Worm (Caenorhabditis elegans) whole organism, L4 larva: Measurements from ENCODE around the gene K01A12.3.

Experiments used
- F37D6.2 ChIP-seq: sonication (generic microtip); optimal IDR thresholded peaks from 2 replicates; lab custom pipeline; 2016; ENCODE audit warnings: mild to moderate bottlenecking, missing genetic modification characterization, missing compliant biosample characterization
- F44E2.7 ChIP-seq: fragments of 200-800 bp; sonication (Bioruptor generic); IDR thresholded peaks from 2 replicates; pipeline ENCODE4 v2.1.2; 2022; ENCODE audit warnings: missing genetic modification characterization, missing compliant biosample characterization
- aha-1 ChIP-seq: fragments of 150-350 bp; peaks from one replicate; lab custom pipeline; 2014; ENCODE audit warnings: missing biosample characterization, missing genetic modification characterization
- ceh-32 ChIP-seq: sonication (generic microtip); optimal IDR thresholded peaks from 2 replicates; lab custom pipeline; 2016; ENCODE audit warnings: mild to moderate bottlenecking, missing genetic modification characterization, missing compliant biosample characterization; ENCODE audit not compliant: poor library complexity
- cey-2 ChIP-seq: sonication (generic microtip); optimal IDR thresholded peaks from 3 replicates; lab custom pipeline; 2017; ENCODE audit warnings: missing genetic modification characterization, mild to moderate bottlenecking, missing compliant biosample characterization, antibody characterized with exemption, borderline replicate concordance; ENCODE audit not compliant: insufficient read depth
- ctbp-1 ChIP-seq: fragments of 200-800 bp; sonication (Bioruptor generic); IDR thresholded peaks from 2 replicates; pipeline ENCODE4 v1.3.6; 2022; ENCODE audit warnings: missing genetic modification reagents, missing genetic modification characterization, missing compliant biosample characterization
- daf-12 ChIP-seq: fragments of 150-350 bp; optimal IDR thresholded peaks from 2 replicates; lab custom pipeline; 2014; ENCODE audit warnings: missing biosample characterization, missing genetic modification reagents, missing genetic modification characterization
- daf-16 ChIP-seq, 3 experiments: sonication (generic microtip); optimal IDR thresholded peaks; 2 replicates each; lab custom pipeline; 2016 to 2017; ENCODE audit warnings: missing genetic modification characterization in 3 of 3, missing genetic modification reagents in 3 of 3, mild to moderate bottlenecking in 2 of 3, missing compliant biosample characterization in 2 of 3, missing biosample characterization in 1 of 3, moderate library complexity in 1 of 3
- dmd-6 ChIP-seq: fragments of 200-800 bp; sonication (Bioruptor generic); IDR thresholded peaks from 2 replicates; pipeline ENCODE4 v1.3.6; 2022; ENCODE audit warnings: missing genetic modification reagents, missing genetic modification characterization, missing compliant biosample characterization
- dmd-9 ChIP-seq: fragments of 200-800 bp; sonication (Bioruptor generic); IDR thresholded peaks from 2 replicates; pipeline ENCODE4 v1.3.6; 2022; ENCODE audit warnings: missing genetic modification reagents, missing genetic modification characterization, missing compliant biosample characterization
- duxl-1 ChIP-seq: sonication (generic microtip); optimal IDR thresholded peaks from 2 replicates; lab custom pipeline; 2016; ENCODE audit warnings: mild to moderate bottlenecking, missing genetic modification characterization, moderate library complexity, missing compliant biosample characterization; ENCODE audit not compliant: poor library complexity
- dve-1 ChIP-seq: sonication (generic microtip); optimal IDR thresholded peaks from 2 replicates; lab custom pipeline; 2017; ENCODE audit warnings: antibody characterized with exemption, mild to moderate bottlenecking, missing genetic modification characterization, missing compliant biosample characterization; ENCODE audit not compliant: insufficient read depth
- egl-27 ChIP-seq: sonication (generic microtip); optimal IDR thresholded peaks from 3 replicates; lab custom pipeline; 2017; ENCODE audit warnings: missing biosample characterization, missing genetic modification reagents, missing genetic modification characterization
- egl-43 ChIP-seq: fragments of 200-800 bp; sonication (Bioruptor generic); IDR thresholded peaks from 2 replicates; pipeline ENCODE4 v1.3.6; 2022; ENCODE audit warnings: missing genetic modification reagents, missing genetic modification characterization, missing compliant biosample characterization
- hif-1 ChIP-seq, 2 experiments: sonication (generic microtip); optimal IDR thresholded peaks; 2 replicates each; lab custom pipeline; 2016 to 2017; ENCODE audit warnings: missing compliant biosample characterization in 2 of 2, missing genetic modification characterization in 2 of 2, missing genetic modification reagents in 2 of 2, missing genotype in 2 of 2, mild to moderate bottlenecking in 1 of 2
- hlh-11 ChIP-seq: fragments of 200-800 bp; sonication (Bioruptor generic); optimal IDR thresholded peaks from 2 replicates; lab custom pipeline; 2018; ENCODE audit warnings: mild to moderate bottlenecking, missing genetic modification characterization, missing compliant biosample characterization
- lin-1 ChIP-seq: fragments of 200-800 bp; sonication (Bioruptor generic); IDR thresholded peaks from 2 replicates; pipeline ENCODE4 v1.3.6; 2022; ENCODE audit warnings: missing genetic modification reagents, missing genetic modification characterization, missing compliant biosample characterization
- lin-13 ChIP-seq: fragments of 150-350 bp; optimal IDR thresholded peaks from 2 replicates; lab custom pipeline; 2014; ENCODE audit warnings: missing biosample characterization, missing genetic modification reagents, missing genetic modification characterization
- madf-9 ChIP-seq: fragments of 200-800 bp; sonication (Bioruptor generic); conservative IDR thresholded peaks from 2 replicates; pipeline ENCODE4 v1.3.6; 2022; ENCODE audit warnings: missing genetic modification reagents, missing genetic modification characterization, missing compliant biosample characterization
- mdl-1 ChIP-seq, 2 experiments: fragments of 150-350 bp in 1 of 2; sonication (generic microtip) in 1 of 2; optimal IDR thresholded peaks; 2 replicates each; lab custom pipeline; 2014 to 2017; ENCODE audit warnings: missing biosample characterization in 2 of 2, missing genetic modification characterization in 2 of 2
- mdt-29 ChIP-seq: fragments of 200-800 bp; sonication (Bioruptor generic); IDR thresholded peaks from 2 replicates; pipeline ENCODE4 v1.3.6; 2022; ENCODE audit warnings: missing genetic modification reagents, missing genetic modification characterization, missing compliant biosample characterization
- mep-1 ChIP-seq: fragments of 150-350 bp; sonication (generic microtip); optimal IDR thresholded peaks from 3 replicates; lab custom pipeline; 2014; ENCODE audit warnings: missing biosample characterization, missing genetic modification characterization
- mxl-3 ChIP-seq: fragments of 200-800 bp; sonication (Bioruptor generic); optimal IDR thresholded peaks from 2 replicates; lab custom pipeline; 2018; ENCODE audit warnings: mild to moderate bottlenecking, missing genetic modification characterization, missing compliant biosample characterization
- nhr-102 ChIP-seq: sonication (generic microtip); optimal IDR thresholded peaks from 2 replicates; lab custom pipeline; 2016; ENCODE audit warnings: mild to moderate bottlenecking, missing genetic modification characterization, moderate library complexity, missing compliant biosample characterization
- nhr-28 ChIP-seq: fragments of 150-350 bp; optimal IDR thresholded peaks from 2 replicates; lab custom pipeline; 2014; ENCODE audit warnings: missing biosample characterization, missing genetic modification characterization
- nhr-42 ChIP-seq: fragments of 200-800 bp; sonication (Bioruptor generic); IDR thresholded peaks from 2 replicates; pipeline ENCODE4 v1.3.6; 2022; ENCODE audit warnings: missing genetic modification characterization, missing compliant biosample characterization
- nhr-48 ChIP-seq: sonication (generic microtip); optimal IDR thresholded peaks from 2 replicates; lab custom pipeline; 2016; ENCODE audit warnings: mild to moderate bottlenecking, missing genetic modification characterization, missing compliant biosample characterization
- nhr-77 ChIP-seq: fragments of 150-350 bp; optimal IDR thresholded peaks from 2 replicates; lab custom pipeline; 2014; ENCODE audit warnings: missing biosample characterization, missing genetic modification characterization
- pha-4 ChIP-seq, 2 experiments: fragments of 150-350 bp in 1 of 2; fragments of 200-800 bp in 1 of 2; sonication (Bioruptor generic) in 1 of 2; IDR thresholded peaks in 1 of 2; optimal IDR thresholded peaks in 1 of 2; 2 replicates each; pipeline versions ENCODE4 v1.3.6 to Lab custom; 2014 to 2022; ENCODE audit warnings: missing genetic modification characterization in 2 of 2, missing genetic modification reagents in 2 of 2, missing biosample characterization in 1 of 2, missing compliant biosample characterization in 1 of 2
- php-3 ChIP-seq: fragments of 200-800 bp; sonication (Bioruptor generic); IDR thresholded peaks from 2 replicates; pipeline ENCODE4 v1.3.6; 2022; ENCODE audit warnings: missing genetic modification reagents, missing genetic modification characterization, missing compliant biosample characterization
- pqm-1 ChIP-seq: sonication (generic microtip); optimal IDR thresholded peaks from 2 replicates; lab custom pipeline; 2017; ENCODE audit warnings: missing biosample characterization, missing genetic modification characterization
- sdz-12 ChIP-seq: fragments of 200-800 bp; sonication (Bioruptor generic); optimal IDR thresholded peaks from 2 replicates; lab custom pipeline; 2018; ENCODE audit warnings: mild to moderate bottlenecking, missing genetic modification characterization, missing compliant biosample characterization
- set-16 ChIP-seq: fragments of 200-800 bp; sonication (Bioruptor generic); IDR thresholded peaks from 2 replicates; pipeline ENCODE4 v1.3.6; 2022; ENCODE audit warnings: missing genetic modification reagents, missing genetic modification characterization, missing compliant biosample characterization
- snpc-1.2 ChIP-seq: fragments of 200-800 bp; sonication (Bioruptor generic); IDR thresholded peaks from 2 replicates; pipeline ENCODE4 v1.3.6; 2022; ENCODE audit warnings: missing genetic modification reagents, missing genetic modification characterization, missing compliant biosample characterization
- snpc-4 ChIP-seq: fragments of 150-350 bp; optimal IDR thresholded peaks from 2 replicates; lab custom pipeline; 2014; ENCODE audit warnings: missing biosample characterization, missing genetic modification characterization
- spr-3 ChIP-seq: fragments of 200-800 bp; sonication (Bioruptor generic); optimal IDR thresholded peaks from 2 replicates; lab custom pipeline; 2018; ENCODE audit warnings: mild to moderate bottlenecking, missing genetic modification characterization, missing compliant biosample characterization
- tra-1 ChIP-seq: fragments of 200-800 bp; sonication (Bioruptor generic); IDR thresholded peaks from 2 replicates; pipeline ENCODE4 v1.3.6; 2022; ENCODE audit warnings: missing genetic modification reagents, missing genetic modification characterization, missing compliant biosample characterization
- unc-39 ChIP-seq: sonication (generic microtip); optimal IDR thresholded peaks from 2 replicates; lab custom pipeline; 2017; ENCODE audit warnings: missing biosample characterization, missing genetic modification characterization
- vab-7 ChIP-seq: fragments of 200-800 bp; sonication (Bioruptor generic); IDR thresholded peaks from 2 replicates; pipeline ENCODE4 v1.3.6; 2022; ENCODE audit warnings: missing genetic modification reagents, missing genetic modification characterization, missing compliant biosample characterization
- ztf-11 ChIP-seq: fragments of 150-350 bp; optimal IDR thresholded peaks from 2 replicates; lab custom pipeline; 2014; ENCODE audit warnings: missing biosample characterization, missing genetic modification characterization
- ztf-7 ChIP-seq: fragments of 150-350 bp; optimal IDR thresholded peaks from 2 replicates; lab custom pipeline; 2014; ENCODE audit warnings: missing biosample characterization, missing genetic modification characterization

Gene K01A12.3

ce11 chrX:8604160-8604559 is 20.8 kb downstream of the K01A12.3 start:
- no peak for TF ChIP-seq nhr-77 (tag; lab: Kevin White, UChicago)
- TF ChIP-seq unc-39: no peak
- peak; percentile 60; the same call in 1 of the 2 replicates for TF ChIP-seq mdt-29 (GFP tag; lab: Robert Waterston, UW)
- peak; percentile 79 for TF ChIP-seq hlh-11 (tag; lab: Kevin White, UChicago)
- no peak for TF ChIP-seq mdl-1 (tag; optimal IDR thresholded peaks at IDR 0.05; lab: Kevin White, UChicago)
- TF ChIP-seq aha-1 (tag; lab: Kevin White, UChicago): peak; percentile 89
- TF ChIP-seq nhr-102 (tag; lab: Kevin White, UChicago): peak; percentile 43
- TF ChIP-seq snpc-1.2: no peak
- peak; percentile 88 for TF ChIP-seq dmd-6 (GFP tag; lab: Robert Waterston, UW)
- TF ChIP-seq dve-1 (tag; lab: Kevin White, UChicago): peak; percentile 63
- TF ChIP-seq pha-4 (GFP tag; IDR thresholded peaks at IDR 0.05; lab: Robert Waterston, UW): no peak
- TF ChIP-seq pha-4 (tag; optimal IDR thresholded peaks at IDR 0.05; lab: Kevin White, UChicago): no peak
- peak in 1 of 2 experiments; percentile 67 for TF ChIP-seq daf-16 (GFP tag; optimal IDR thresholded peaks at IDR 0.05; lab: Kevin White, UChicago)
- TF ChIP-seq daf-16 (tag; optimal IDR thresholded peaks at IDR 0.05; lab: Kevin White, UChicago): peak; percentile 80
- TF ChIP-seq tra-1 (GFP tag; lab: Robert Waterston, UW): peak; percentile 63
- peak; percentile 10 for TF ChIP-seq mxl-3
- peak; percentile 57 for TF ChIP-seq pqm-1
- TF ChIP-seq nhr-48 (tag; lab: Kevin White, UChicago): peak; percentile 7
- no peak for TF ChIP-seq sdz-12 (GFP tag; lab: Kevin White, UChicago)
- no peak for TF ChIP-seq vab-7 (GFP tag; lab: Robert Waterston, UW)
- peak; percentile 80 for TF ChIP-seq lin-1 (GFP tag; lab: Robert Waterston, UW)
- TF ChIP-seq nhr-28 (tag; lab: Kevin White, UChicago): peak; percentile 19
- TF ChIP-seq snpc-4: no peak
- TF ChIP-seq cey-2 (tag; lab: Kevin White, UChicago): no peak
- peak; percentile 32; the same call in 1 of the 2 replicates for TF ChIP-seq set-16 (GFP tag; lab: Robert Waterston, UW)
- TF ChIP-seq ztf-7 (tag; lab: Kevin White, UChicago): no peak
- no peak for TF ChIP-seq egl-43 (GFP tag; lab: Robert Waterston, UW)
- TF ChIP-seq daf-12 (tag; lab: Kevin White, UChicago): no peak
- no peak for TF ChIP-seq hif-1 (tag; optimal IDR thresholded peaks at IDR 0.05; lab: Kevin White, UChicago)
- 0 out of 2 replicates have a peak, but pooled peaks have one; percentile 28 for TF ChIP-seq php-3 (GFP tag; lab: Robert Waterston, UW)

- TF ChIP-seq mep-1 (tag; lab: Kevin White, UChicago) (no peak), F37D6.2 (tag; lab: Kevin White, UChicago) (no peak), madf-9 (GFP tag; lab: Robert Waterston, UW) (0 out of 2 replicates have a peak, but pooled peaks have one; percentile 39), nhr-42 (GFP tag; lab: Robert Waterston, UW) (peak; percentile 34; the same call in 1 of the 2 replicates), spr-3 (GFP tag; lab: Kevin White, UChicago) (no peak), dmd-9 (GFP tag; lab: Robert Waterston, UW) (no peak), ztf-11 (tag; lab: Kevin White, UChicago) (no peak)
These were observed 22.1 kb downstream of the K01A12.3 start for ce11 chrX:8602722-8603427.

- TF ChIP-seq dmd-6 (GFP tag; lab: Robert Waterston, UW) (no peak), ceh-32 (no peak), nhr-42 (GFP tag; lab: Robert Waterston, UW) (no peak), egl-27 (tag; lab: Kevin White, UChicago) (no peak), daf-12 (tag; lab: Kevin White, UChicago) (no peak), ctbp-1 (no peak), lin-13 (GFP tag; lab: Kevin White, UChicago) (no peak), nhr-28 (tag; lab: Kevin White, UChicago) (no peak), mep-1 (tag; lab: Kevin White, UChicago) (no peak), F44E2.7 (GFP tag; lab: Robert Waterston, UW) (no peak), duxl-1 (tag; lab: Kevin White, UChicago) (no peak)
These were observed 23.8 kb downstream of the K01A12.3 start, which contains the start of gene F18E9.1 for ce11 chrX:8601235-8601634. Gene F18E9.1 (plus strand): TSS chrX:8601535.
